Worm (Caenorhabditis elegans) whole organism, young adult: ENCODE results near the gene oac-30.

Experiments used
- B0261.1 ChIP-seq: sonication (generic microtip); optimal IDR thresholded peaks from 2 replicates; lab custom pipeline; 2016; ENCODE audit warnings: mild to moderate bottlenecking, missing genetic modification characterization, moderate library complexity, missing compliant biosample characterization
- B0336.3 ChIP-seq: fragments of 200-800 bp; sonication (Bioruptor generic); IDR thresholded peaks from 2 replicates; pipeline ENCODE4 v1.3.6; 2022; ENCODE audit warnings: missing genetic modification characterization, missing compliant biosample characterization
- C06A6.2 ChIP-seq: fragments of 200-800 bp; sonication (Bioruptor generic); conservative IDR thresholded peaks from 2 replicates; pipeline ENCODE4 v1.3.6; 2022; ENCODE audit warnings: missing genetic modification characterization, missing compliant biosample characterization
- C17E4.6 ChIP-seq: fragments of 200-800 bp; sonication (Bioruptor generic); IDR thresholded peaks from 2 replicates; pipeline ENCODE4 v1.3.6; 2022; ENCODE audit warnings: missing genetic modification reagents, missing genetic modification characterization, missing compliant biosample characterization
- F52B5.7 ChIP-seq: sonication (generic microtip); optimal IDR thresholded peaks from 2 replicates; lab custom pipeline; 2016; ENCODE audit warnings: mild to moderate bottlenecking, missing genetic modification characterization, missing compliant biosample characterization
- F57C9.4 ChIP-seq: sonication (generic microtip); optimal IDR thresholded peaks from 2 replicates; lab custom pipeline; 2017; ENCODE audit warnings: mild to moderate bottlenecking, missing genetic modification characterization, missing compliant biosample characterization
- K12H6.12 ChIP-seq: fragments of 200-800 bp; sonication (Bioruptor generic); optimal IDR thresholded peaks from 2 replicates; lab custom pipeline; 2018; ENCODE audit warnings: mild to moderate bottlenecking, missing genetic modification characterization, missing compliant biosample characterization
- Y95B8A.8 ChIP-seq: fragments of 200-800 bp; sonication (Bioruptor generic); IDR thresholded peaks from 2 replicates; pipeline ENCODE4 v1.3.6; 2022; ENCODE audit warnings: missing genetic modification reagents, missing genetic modification characterization, missing compliant biosample characterization
- aptf-3 ChIP-seq: fragments of 200-800 bp; sonication (Bioruptor generic); IDR thresholded peaks from 2 replicates; pipeline ENCODE4 v1.3.6; 2022; ENCODE audit warnings: missing genetic modification characterization, missing compliant biosample characterization
- attf-3 ChIP-seq: fragments of 200-800 bp; sonication (Bioruptor generic); conservative IDR thresholded peaks from 2 replicates; pipeline ENCODE4 v1.3.6; 2022; ENCODE audit warnings: missing genetic modification reagents, missing genetic modification characterization, missing compliant biosample characterization
- attf-6 ChIP-seq: fragments of 200-800 bp; sonication (Bioruptor generic); IDR thresholded peaks from 2 replicates; pipeline ENCODE4 v1.3.6; 2022; ENCODE audit warnings: missing genetic modification reagents, missing genetic modification characterization, missing compliant biosample characterization
- bed-1 ChIP-seq: fragments of 200-800 bp; sonication (Bioruptor generic); IDR thresholded peaks from 2 replicates; pipeline ENCODE4 v1.3.6; 2022; ENCODE audit warnings: missing genetic modification reagents, missing genetic modification characterization, missing compliant biosample characterization
- bed-2 ChIP-seq: fragments of 200-800 bp; sonication (Bioruptor generic); IDR thresholded peaks from 2 replicates; pipeline ENCODE4 v1.3.6; 2022; ENCODE audit warnings: missing genetic modification reagents, missing genetic modification characterization, missing compliant biosample characterization
- ccch-3 ChIP-seq: fragments of 200-800 bp; sonication (Bioruptor generic); optimal IDR thresholded peaks from 2 replicates; lab custom pipeline; 2018; ENCODE audit warnings: mild to moderate bottlenecking, missing genetic modification characterization, missing compliant biosample characterization
- ceh-40 ChIP-seq: fragments of 200-800 bp; sonication (Bioruptor generic); IDR thresholded peaks from 2 replicates; pipeline ENCODE4 v1.3.6; 2022; ENCODE audit warnings: missing genetic modification characterization, missing compliant biosample characterization
- ceh-58 ChIP-seq: fragments of 200-800 bp; sonication (Bioruptor generic); IDR thresholded peaks from 2 replicates; pipeline ENCODE4 v1.3.6; 2022; ENCODE audit warnings: missing genetic modification characterization, missing compliant biosample characterization
- chd-7 ChIP-seq: sonication (generic microtip); optimal IDR thresholded peaks from 2 replicates; lab custom pipeline; 2016; ENCODE audit warnings: mild to moderate bottlenecking, missing genetic modification characterization, moderate library complexity, missing compliant biosample characterization
- dox-1 ChIP-seq: fragments of 200-800 bp; sonication (Bioruptor generic); IDR thresholded peaks from 2 replicates; pipeline ENCODE4 v1.3.6; 2022; ENCODE audit warnings: missing genetic modification reagents, missing genetic modification characterization, missing compliant biosample characterization
- egl-18 ChIP-seq: fragments of 200-800 bp; sonication (Bioruptor generic); IDR thresholded peaks from 2 replicates; pipeline ENCODE4 v1.3.6; 2022; ENCODE audit warnings: missing genetic modification reagents, missing genetic modification characterization, missing compliant biosample characterization
- ekl-4 ChIP-seq: fragments of 200-800 bp; sonication (Bioruptor generic); IDR thresholded peaks from 2 replicates; pipeline ENCODE4 v1.3.6; 2022; ENCODE audit warnings: missing genetic modification reagents, missing genetic modification characterization, missing compliant biosample characterization
- ets-4 ChIP-seq: fragments of 200-800 bp; sonication (Bioruptor generic); optimal IDR thresholded peaks from 2 replicates; lab custom pipeline; 2018; ENCODE audit warnings: mild to moderate bottlenecking, missing genetic modification characterization, missing compliant biosample characterization
- hlh-12 ChIP-seq: sonication (generic microtip); optimal IDR thresholded peaks from 2 replicates; lab custom pipeline; 2016; ENCODE audit warnings: missing genetic modification characterization, missing compliant biosample characterization
- hrde-1 ChIP-seq: sonication (generic microtip); optimal IDR thresholded peaks from 2 replicates; lab custom pipeline; 2016; ENCODE audit warnings: missing genetic modification characterization, mild to moderate bottlenecking, missing compliant biosample characterization, moderate library complexity, missing genotype, missing genetic modification reagents, borderline replicate concordance
- let-607 ChIP-seq, 2 experiments: fragments of 200-800 bp in 1 of 2; sonication (Bioruptor generic) in 1 of 2; sonication (generic microtip) in 1 of 2; optimal IDR thresholded peaks; 2 replicates each; lab custom pipeline; 2016 to 2018; ENCODE audit warnings: mild to moderate bottlenecking in 2 of 2, missing compliant biosample characterization in 2 of 2, missing genetic modification characterization in 2 of 2, moderate library complexity in 2 of 2, missing genotype in 1 of 2
- lin-40 ChIP-seq: sonication (generic microtip); optimal IDR thresholded peaks from 2 replicates; lab custom pipeline; 2016; ENCODE audit warnings: missing genetic modification characterization, mild to moderate bottlenecking, missing compliant biosample characterization, missing genotype, missing genetic modification reagents
- lsl-1 ChIP-seq: fragments of 200-800 bp; sonication (Bioruptor generic); optimal IDR thresholded peaks from 2 replicates; lab custom pipeline; 2018; ENCODE audit warnings: mild to moderate bottlenecking, missing genetic modification characterization, moderate library complexity, missing compliant biosample characterization
- lsy-27 ChIP-seq: sonication (generic microtip); optimal IDR thresholded peaks from 2 replicates; lab custom pipeline; 2017; ENCODE audit warnings: missing genetic modification characterization, mild to moderate bottlenecking, missing compliant biosample characterization, antibody characterized with exemption, missing genotype, borderline replicate concordance; ENCODE audit not compliant: insufficient read depth
- madf-3 ChIP-seq: fragments of 200-800 bp; sonication (Bioruptor generic); IDR thresholded peaks from 2 replicates; pipeline ENCODE4 v1.3.6; 2022; ENCODE audit warnings: missing genetic modification reagents, missing genetic modification characterization, missing compliant biosample characterization
- madf-6 ChIP-seq: fragments of 200-800 bp; sonication (Bioruptor generic); IDR thresholded peaks from 2 replicates; pipeline ENCODE4 v1.3.6; 2022; ENCODE audit warnings: missing genetic modification reagents, missing genetic modification characterization, missing compliant biosample characterization
- mes-4 ChIP-seq: sonication (generic microtip); optimal IDR thresholded peaks from 2 replicates; lab custom pipeline; 2016; ENCODE audit warnings: missing genotype, missing genetic modification characterization, missing compliant biosample characterization
- nhr-179 ChIP-seq: sonication (generic microtip); optimal IDR thresholded peaks from 2 replicates; lab custom pipeline; 2016; ENCODE audit warnings: mild to moderate bottlenecking, missing genetic modification characterization, missing compliant biosample characterization
- nhr-27 ChIP-seq: fragments of 200-800 bp; sonication (Bioruptor generic); optimal IDR thresholded peaks from 2 replicates; lab custom pipeline; 2018; ENCODE audit warnings: mild to moderate bottlenecking, missing genetic modification characterization, moderate library complexity, missing compliant biosample characterization
- pbrm-1 ChIP-seq: fragments of 200-800 bp; sonication (Bioruptor generic); IDR thresholded peaks from 2 replicates; pipeline ENCODE4 v1.3.6; 2022; ENCODE audit warnings: missing genetic modification reagents, missing genetic modification characterization, missing compliant biosample characterization
- rcor-1 ChIP-seq: fragments of 200-800 bp; sonication (Bioruptor generic); IDR thresholded peaks from 2 replicates; pipeline ENCODE4 v1.3.6; 2022; ENCODE audit warnings: missing genetic modification reagents, missing genetic modification characterization, missing compliant biosample characterization
- rec-8 ChIP-seq, 2 experiments: sonication (generic microtip); optimal IDR thresholded peaks; 2 replicates each; lab custom pipeline; 2016; ENCODE audit warnings: mild to moderate bottlenecking in 2 of 2, missing genetic modification characterization in 2 of 2, missing genetic modification reagents in 2 of 2, missing genotype in 2 of 2, missing biosample characterization in 1 of 2, missing compliant biosample characterization in 1 of 2, moderate library complexity in 1 of 2
- snpc-1.1 ChIP-seq: sonication (generic microtip); optimal IDR thresholded peaks from 2 replicates; lab custom pipeline; 2017; ENCODE audit warnings: missing genetic modification characterization, mild to moderate bottlenecking, missing compliant biosample characterization, antibody characterized with exemption, moderate library complexity, missing genotype, missing genetic modification reagents; ENCODE audit not compliant: insufficient read depth
- snpc-1.3 ChIP-seq: sonication (generic microtip); optimal IDR thresholded peaks from 2 replicates; lab custom pipeline; 2017; ENCODE audit warnings: missing genetic modification characterization, mild to moderate bottlenecking, missing compliant biosample characterization, antibody characterized with exemption, moderate library complexity, missing genotype, missing genetic modification reagents; ENCODE audit not compliant: insufficient read depth
- somi-1 ChIP-seq: fragments of 200-800 bp; sonication (Bioruptor generic); optimal IDR thresholded peaks from 2 replicates; lab custom pipeline; 2018; ENCODE audit warnings: mild to moderate bottlenecking, missing genetic modification characterization, missing compliant biosample characterization
- unc-130 ChIP-seq: sonication (generic microtip); optimal IDR thresholded peaks from 2 replicates; lab custom pipeline; 2016; ENCODE audit warnings: missing genetic modification reagents, missing genetic modification characterization, missing compliant biosample characterization
- zfh-2 ChIP-seq: fragments of 200-800 bp; sonication (Bioruptor generic); conservative IDR thresholded peaks from 2 replicates; pipeline ENCODE4 v1.3.6; 2022; ENCODE audit warnings: missing genetic modification reagents, missing genetic modification characterization, missing compliant biosample characterization
- ztf-25 ChIP-seq: fragments of 200-800 bp; sonication (Bioruptor generic); IDR thresholded peaks from 2 replicates; pipeline ENCODE4 v1.3.6; 2022; ENCODE audit warnings: missing genetic modification reagents, missing genetic modification characterization, missing compliant biosample characterization
- ztf-28 ChIP-seq: fragments of 200-800 bp; sonication (Bioruptor generic); IDR thresholded peaks from 2 replicates; pipeline ENCODE4 v1.3.6; 2022; ENCODE audit warnings: missing genetic modification reagents, missing genetic modification characterization, missing compliant biosample characterization

oac-30 gene

ce11 chrII:1256742-1257141 is 9.9 kb downstream of the oac-30 start:
- TF ChIP-seq madf-3 (GFP tag; lab: Robert Waterston, UW) (no peak), C06A6.2 (GFP tag; lab: Robert Waterston, UW) (no peak), B0261.1 (no peak)

DNA sequence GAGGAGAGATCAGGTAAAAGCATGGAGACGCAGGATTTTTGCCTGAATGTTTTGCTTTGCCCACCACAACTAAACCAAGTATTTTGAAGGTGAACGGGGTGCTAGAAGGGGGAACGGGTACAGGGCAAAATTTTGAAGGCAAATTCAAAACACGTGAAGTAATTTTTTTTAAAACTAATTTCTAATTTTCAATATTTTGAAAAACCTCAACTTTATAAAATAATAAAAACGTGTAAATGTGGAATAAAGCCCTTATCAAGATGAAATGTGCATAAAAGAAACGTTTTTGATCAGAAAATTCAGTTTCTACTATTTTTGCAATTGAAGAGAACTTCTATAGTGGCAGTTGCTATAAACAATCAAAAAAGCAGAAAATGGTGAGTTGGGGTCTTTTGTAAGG is 11.1 kb downstream of the oac-30 start, which contains the start of gene clec-119:
clec-119 (plus strand) TSS at position 301 of the 400 bp plus-strand sequence.
- TF ChIP-seq pbrm-1 (GFP tag; lab: Robert Waterston, UW) (no peak), dox-1 (GFP tag; lab: Robert Waterston, UW) (no peak), F52B5.7 (no peak), nhr-27 (no peak), B0336.3 (GFP tag; lab: Robert Waterston, UW) (no peak)

- no peak for TF ChIP-seq chd-7 (tag; lab: Kevin White, UChicago)
These were observed 14.4 kb downstream of the oac-30 start, which contains the start of gene lin-42 for ce11 chrII:1252259-1252658. TSS of gene lin-42 (minus strand) at chrII:1252359.

ce11 chrII:1246855-1247259 is 19.8 kb downstream of the oac-30 start:
- TF ChIP-seq ceh-40 (GFP tag; lab: Robert Waterston, UW), result no peak
- TF ChIP-seq snpc-1.1 (tag; lab: Kevin White, UChicago), result no peak
- peak; percentile 85 for TF ChIP-seq dox-1 (GFP tag; lab: Robert Waterston, UW)
- 0 out of 2 replicates have a peak, but pooled peaks have one; percentile 39 for TF ChIP-seq egl-18 (GFP tag; lab: Robert Waterston, UW)
- TF ChIP-seq rcor-1, result no peak
- TF ChIP-seq hrde-1, result no peak
- TF ChIP-seq ceh-58 (GFP tag; lab: Robert Waterston, UW), result no peak
- TF ChIP-seq K12H6.12, result peak; percentile 60
- no peak for TF ChIP-seq F57C9.4 (tag; lab: Kevin White, UChicago)
- peak; percentile 39; the same call in 1 of the 2 replicates for TF ChIP-seq ekl-4
- no peak for TF ChIP-seq C17E4.6 (GFP tag; lab: Robert Waterston, UW)
- TF ChIP-seq ccch-3, result no peak
- no peak for TF ChIP-seq lsl-1 (GFP tag; lab: Kevin White, UChicago)
- no peak for TF ChIP-seq snpc-1.3 (tag; lab: Kevin White, UChicago)
- 0 out of 2 replicates have a peak, but pooled peaks have one; percentile 15 for TF ChIP-seq ztf-25 (GFP tag; lab: Robert Waterston, UW)
- TF ChIP-seq rec-8 (tag; optimal IDR thresholded peaks at IDR 0.05; lab: Kevin White, UChicago), result no peak
- no peak for TF ChIP-seq ztf-28 (GFP tag; lab: Robert Waterston, UW)
- TF ChIP-seq bed-1 (GFP tag; lab: Robert Waterston, UW), result no peak
- TF ChIP-seq attf-3 (GFP tag; lab: Robert Waterston, UW), result no peak
- no peak for TF ChIP-seq unc-130 (GFP tag; lab: Kevin White, UChicago)
- TF ChIP-seq C06A6.2 (GFP tag; lab: Robert Waterston, UW), result peak; percentile 62
- TF ChIP-seq mes-4 (tag; lab: Kevin White, UChicago), result no peak
- TF ChIP-seq lsy-27, result no peak
- TF ChIP-seq ets-4 (GFP tag; lab: Kevin White, UChicago), result peak; percentile 8
- peak in 1 of 2 experiments; percentile 28 for TF ChIP-seq let-607 (tag; optimal IDR thresholded peaks at IDR 0.05; lab: Kevin White, UChicago)
- no peak for TF ChIP-seq nhr-179 (tag; lab: Kevin White, UChicago)
- TF ChIP-seq bed-2 (GFP tag; lab: Robert Waterston, UW), result no peak
- no peak for TF ChIP-seq lin-40 (tag; lab: Kevin White, UChicago)
- peak; percentile 60; the same call in 1 of the 2 replicates for TF ChIP-seq madf-6 (GFP tag; lab: Robert Waterston, UW)
- no peak for TF ChIP-seq aptf-3 (GFP tag; lab: Robert Waterston, UW)
- TF ChIP-seq somi-1, result no peak
- peak; percentile 83; the same call in 1 of the 2 replicates for TF ChIP-seq B0336.3 (GFP tag; lab: Robert Waterston, UW)
- no peak for TF ChIP-seq hlh-12
- TF ChIP-seq zfh-2, result peak; percentile 98
- TF ChIP-seq Y95B8A.8, result no peak
- TF ChIP-seq attf-6 (GFP tag; lab: Robert Waterston, UW), result no peak
